Worm (Caenorhabditis elegans) whole organism, L2 larva: Measurements from ENCODE around the gene C06H5.8.

ENCODE experiments used
- aly-2 ChIP-seq: fragments of 150-350 bp; optimal IDR thresholded peaks from 2 replicates; lab custom pipeline; 2014; ENCODE audit warnings: missing biosample characterization, missing genetic modification characterization
- ama-1 ChIP-seq: fragments of 150-350 bp; optimal IDR thresholded peaks from 2 replicates; lab custom pipeline; 2018; ENCODE audit warnings: inconsistent platforms
- ceh-82 ChIP-seq: fragments of 150-350 bp; optimal IDR thresholded peaks from 2 replicates; lab custom pipeline; 2014; ENCODE audit warnings: missing biosample characterization, missing genetic modification characterization
- mdl-1 ChIP-seq, 2 experiments: fragments of 150-350 bp in 1 of 2; sonication (generic microtip) in 1 of 2; optimal IDR thresholded peaks; 2 replicates each; lab custom pipeline; 2017; ENCODE audit warnings: missing biosample characterization in 2 of 2, missing genetic modification characterization in 2 of 2
- nhr-11 ChIP-seq: fragments of 150-350 bp; optimal IDR thresholded peaks from 2 replicates; lab custom pipeline; 2014; ENCODE audit warnings: missing biosample characterization, missing genetic modification characterization
- nhr-77 ChIP-seq: fragments of 150-350 bp; optimal IDR thresholded peaks from 2 replicates; lab custom pipeline; 2014; ENCODE audit warnings: missing biosample characterization, missing genetic modification characterization
- snpc-4 ChIP-seq: fragments of 150-350 bp; optimal IDR thresholded peaks from 2 replicates; lab custom pipeline; 2014; ENCODE audit warnings: missing biosample characterization, missing genetic modification characterization
- zag-1 ChIP-seq: fragments of 150-350 bp; optimal IDR thresholded peaks from 2 replicates; lab custom pipeline; 2014; ENCODE audit warnings: missing biosample characterization, missing genetic modification characterization
- ztf-11 ChIP-seq: sonication (generic microtip); optimal IDR thresholded peaks from 2 replicates; lab custom pipeline; 2017; ENCODE audit warnings: missing biosample characterization, missing genetic modification characterization

DNA sequence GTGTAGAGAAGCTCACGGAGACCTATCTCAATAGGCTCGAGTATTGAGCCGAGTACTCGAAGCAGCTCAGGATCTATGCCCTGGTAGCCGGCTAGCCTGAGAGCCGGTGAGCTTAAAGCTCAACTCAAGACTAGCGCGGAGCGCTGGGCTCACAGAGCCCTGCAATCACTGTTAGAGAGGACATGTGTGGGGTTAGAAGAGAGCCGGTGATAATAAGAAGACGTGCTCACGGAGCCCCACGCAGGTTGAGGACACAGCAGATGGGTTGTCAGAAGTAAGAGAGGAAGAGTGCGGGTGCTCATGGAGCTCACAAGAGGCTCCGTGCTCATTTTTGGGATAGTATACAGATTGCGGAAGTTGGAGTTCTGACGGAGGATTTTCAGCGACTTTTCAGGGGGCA lies 33.5 kb downstream of the C06H5.8 start:
- TF ChIP-seq ztf-11 (no peak), ama-1 (lab: Kevin White, UChicago) (no peak), zag-1 (no peak), nhr-11 (tag; lab: Kevin White, UChicago) (no peak), snpc-4 (tag; lab: Kevin White, UChicago) (no peak), nhr-77 (tag; lab: Kevin White, UChicago) (no peak), mdl-1 (tag; optimal IDR thresholded peaks at IDR 0.05; lab: Kevin White, UChicago) (no peak), ceh-82 (no peak), aly-2 (tag; lab: Kevin White, UChicago) (no peak)
